Fruit fly (Drosophila melanogaster): ENCODE data around the gene Kal1.

DNA sequence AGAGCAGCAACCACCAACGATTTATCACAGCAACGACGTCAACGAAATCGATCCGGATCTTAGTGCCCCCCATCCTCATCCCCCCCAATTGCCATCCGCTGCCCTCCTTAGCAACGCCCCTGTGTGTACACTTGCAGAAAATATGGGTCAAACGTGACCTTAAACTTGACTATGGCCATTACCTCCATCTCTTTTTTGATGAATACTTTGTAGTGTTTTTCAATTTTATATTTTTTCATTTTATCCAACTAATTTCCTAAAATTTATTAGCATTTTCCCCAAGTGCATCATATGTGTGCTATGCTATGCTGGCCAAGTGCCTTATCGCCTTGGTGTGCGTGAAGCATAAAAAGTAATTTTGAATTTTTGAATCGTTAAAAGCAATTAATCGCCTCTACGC lies 1.8 kb downstream of the Kal1 start:
- TF ChIP-seq CG14711 (tag; optimal IDR thresholded peaks at IDR 0.05) (no peak), toe (GFP tag; optimal IDR thresholded peaks at IDR 0.05) (no peak), ovo (GFP tag; optimal IDR thresholded peaks at IDR 0.05) (no peak), Clk (GFP tag; optimal IDR thresholded peaks at IDR 0.05) (no peak), Mnt (GFP tag; optimal IDR thresholded peaks at IDR 0.05) (no peak)

Data from whole organism, adult.